Worm (Caenorhabditis elegans): Measurements from ENCODE around the gene tcer-1.
"Not testable (repeated sequence)": the region's sequence is repeated elsewhere in the genome, so short reads cannot be mapped to it uniquely, and the experiment has no call there.

The tcer-1 gene

DNA sequence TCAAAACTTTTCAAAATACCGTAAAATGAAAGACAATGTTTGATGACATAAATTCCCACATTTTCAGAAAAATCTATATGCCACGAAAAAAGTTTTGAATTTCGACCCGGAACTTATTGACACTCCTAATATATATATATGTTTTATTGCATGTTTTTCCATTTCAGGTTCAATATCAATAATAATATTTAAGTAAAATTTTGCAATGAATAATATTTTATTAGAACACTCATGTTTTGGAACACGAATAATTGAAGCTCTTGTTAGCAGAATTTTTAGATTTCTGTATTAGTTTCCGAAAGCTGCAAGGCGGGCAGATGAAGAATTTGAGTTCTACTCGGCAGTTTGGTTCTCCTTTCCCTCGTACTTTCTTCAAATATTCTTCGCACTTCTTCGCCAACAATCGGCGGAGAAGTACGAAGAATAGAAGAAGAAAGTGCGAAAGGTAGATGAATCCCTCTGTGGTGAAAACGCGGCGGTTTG is 43.5 kb upstream of the tcer-1 start, which contains the start of gene T02G5.3:
Gene T02G5.3 (plus strand): TSS at position 51 of the 483 bp plus-strand sequence.
- TF ChIP-seq mml-1 (tag; optimal IDR thresholded peaks at IDR 0.05) = no peak
- TF ChIP-seq ceh-9 (tag; optimal IDR thresholded peaks at IDR 0.05) = no peak
- no peak for TF ChIP-seq ztf-11 (tag; optimal IDR thresholded peaks at IDR 0.05)
- TF ChIP-seq tbx-2 (tag; optimal IDR thresholded peaks at IDR 0.05) = no peak
- no peak for TF ChIP-seq unc-39 (tag; optimal IDR thresholded peaks at IDR 0.05)
- no peak for TF ChIP-seq egl-5 (tag; optimal IDR thresholded peaks at IDR 0.05)
- TF ChIP-seq daf-12 (tag; optimal IDR thresholded peaks at IDR 0.05) = no peak
- TF ChIP-seq ztf-4 (tag; optimal IDR thresholded peaks at IDR 0.05) = no peak
- TF ChIP-seq nhr-43 (tag; optimal IDR thresholded peaks at IDR 0.05; ENCODE audit: poor library complexity, severe bottlenecking) = no peak
- no peak for TF ChIP-seq nhr-28 (tag; optimal IDR thresholded peaks at IDR 0.05)
- no peak for TF ChIP-seq pqm-1 (tag; optimal IDR thresholded peaks at IDR 0.05)
- no peak for TF ChIP-seq nhr-11 (tag; optimal IDR thresholded peaks at IDR 0.05)
- no peak for TF ChIP-seq mdl-1 (tag; optimal IDR thresholded peaks at IDR 0.05)
- TF ChIP-seq nfya-1 (tag; optimal IDR thresholded peaks at IDR 0.05; ENCODE audit: insufficient read depth) = no peak
- TF ChIP-seq ceh-16 (tag; optimal IDR thresholded peaks at IDR 0.05) = no peak
- TF ChIP-seq nhr-23 (tag; optimal IDR thresholded peaks at IDR 0.05) = no peak
- TF ChIP-seq lin-39 (tag; optimal IDR thresholded peaks at IDR 0.05) = no peak
- no peak for TF ChIP-seq ceh-28 (tag; optimal IDR thresholded peaks at IDR 0.05)
- TF ChIP-seq lsy-12 (tag; optimal IDR thresholded peaks at IDR 0.05) = no peak
- no peak for TF ChIP-seq nhr-76 (tag; optimal IDR thresholded peaks at IDR 0.05)

- TF ChIP-seq unc-39 (tag; optimal IDR thresholded peaks at IDR 0.05) (no peak), ceh-28 (tag; optimal IDR thresholded peaks at IDR 0.05) (no peak), ceh-9 (tag; optimal IDR thresholded peaks at IDR 0.05) (no peak), fkh-10 (GFP tag; optimal IDR thresholded peaks at IDR 0.05) (no peak), hmg-11 (tag; optimal IDR thresholded peaks at IDR 0.05) (no peak), nhr-43 (tag; optimal IDR thresholded peaks at IDR 0.05; ENCODE audit: poor library complexity, severe bottlenecking) (no peak), ztf-4 (tag; optimal IDR thresholded peaks at IDR 0.05) (no peak), elt-2 (tag; optimal IDR thresholded peaks at IDR 0.05) (no peak), nhr-23 (tag; optimal IDR thresholded peaks at IDR 0.05) (no peak), nhr-11 (tag; optimal IDR thresholded peaks at IDR 0.05) (no peak), nhr-237 (tag; optimal IDR thresholded peaks at IDR 0.05) (no peak), elt-1 (tag; optimal IDR thresholded peaks at IDR 0.05) (no peak), ceh-82 (tag; optimal IDR thresholded peaks at IDR 0.05) (no peak), lsy-12 (tag; optimal IDR thresholded peaks at IDR 0.05) (no peak), daf-12 (tag; optimal IDR thresholded peaks at IDR 0.05) (no peak), nhr-76 (tag; optimal IDR thresholded peaks at IDR 0.05) (no peak), ztf-11 (tag; optimal IDR thresholded peaks at IDR 0.05) (no peak), R02D3.7 (tag; optimal IDR thresholded peaks at IDR 0.05) (no peak)
Measured at ce11 chrII:7090852-7091251, 41.0 kb upstream of the tcer-1 start.

DNA sequence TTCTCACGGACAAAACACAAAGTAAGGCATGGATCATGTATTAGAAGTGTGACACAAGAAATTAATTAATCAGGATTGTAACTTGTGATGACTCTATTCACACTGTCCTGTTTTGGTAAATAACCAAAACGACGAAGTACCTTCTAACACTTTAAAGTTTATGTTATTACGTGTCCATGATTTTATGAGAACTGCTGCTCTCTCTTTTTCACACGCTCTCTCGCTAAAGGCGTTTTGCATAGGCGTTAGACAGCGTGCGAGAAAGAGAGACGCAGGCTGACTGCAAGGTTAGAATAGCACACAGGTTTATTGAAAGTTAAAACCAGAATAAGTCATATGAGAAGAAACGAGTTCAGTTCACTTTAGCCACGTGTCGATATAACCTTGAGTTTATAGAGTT is 40.2 kb upstream of the tcer-1 start:
- TF ChIP-seq nhr-25 (tag; optimal IDR thresholded peaks at IDR 0.05) (peak; percentile 71), daf-12 (tag; optimal IDR thresholded peaks at IDR 0.05) (no peak), jun-1 (tag; optimal IDR thresholded peaks at IDR 0.05) (no peak), egl-5 (tag; optimal IDR thresholded peaks at IDR 0.05) (peak; percentile 31), aly-2 (tag; optimal IDR thresholded peaks at IDR 0.05) (no peak)

DNA sequence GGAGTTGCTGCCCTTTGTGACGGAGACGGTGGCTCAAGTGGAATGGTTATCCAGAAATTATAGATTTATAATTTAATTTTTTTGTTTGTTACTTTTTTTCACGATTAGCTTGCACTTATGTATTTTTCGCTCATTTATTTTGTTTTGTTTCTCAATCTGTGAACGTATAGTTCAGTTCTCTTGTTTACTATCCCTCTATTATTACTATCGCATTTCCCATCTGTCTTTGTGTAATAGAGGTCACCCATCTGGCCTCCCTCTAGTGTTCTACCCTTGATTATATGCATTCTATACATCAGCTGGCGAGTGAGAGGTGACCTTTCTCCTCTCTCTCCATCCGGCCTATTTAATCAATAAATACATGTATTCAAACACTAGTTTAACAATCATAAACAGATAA is 34.1 kb upstream of the tcer-1 start, which contains the start of the genes T02G5.14 and T02G5.15:
Gene T02G5.14 (plus strand): TSS at position 301 of the 400 bp plus-strand sequence.
Gene T02G5.15 (plus strand): TSS at position 301 of the 400 bp plus-strand sequence.
- TF ChIP-seq ceh-28, nhr-67, skn-1 (tag; optimal IDR thresholded peaks at IDR 0.05): not testable (repeated sequence)

DNA sequence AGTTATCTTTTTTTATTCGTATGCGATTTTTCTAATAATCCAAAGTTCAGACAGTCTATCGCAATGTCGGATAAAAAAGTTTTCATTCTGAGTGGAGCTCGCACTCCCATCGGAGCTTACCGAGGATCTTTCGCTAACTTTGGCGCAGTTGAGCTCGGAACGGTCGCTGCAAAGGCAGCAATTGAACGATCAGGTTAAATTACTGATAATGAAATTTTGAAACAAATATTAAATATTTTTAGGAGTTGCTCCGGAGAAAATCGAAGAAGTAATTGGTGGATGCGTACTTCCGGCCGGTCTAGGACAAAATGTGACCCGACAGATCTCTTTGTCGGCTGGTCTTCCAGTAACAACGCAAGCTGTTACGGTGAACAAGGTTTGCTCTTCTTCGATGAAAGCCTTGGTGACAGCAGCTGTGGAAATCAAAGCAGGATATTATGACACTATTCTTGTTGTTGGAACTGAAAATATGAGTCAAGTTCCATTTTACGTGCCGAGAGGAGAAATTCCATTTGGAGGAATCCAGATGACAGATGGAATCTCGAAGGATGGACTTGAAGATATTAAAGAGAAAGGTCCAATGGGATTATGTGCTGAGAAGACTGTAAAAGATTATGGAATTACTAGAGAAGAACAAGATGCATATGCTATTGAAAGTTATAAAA is 25.8 kb upstream of the tcer-1 start, which contains the start of gene T02G5.7:
Gene T02G5.7 (plus strand): TSS at position 51 of the 665 bp plus-strand sequence.
- TF ChIP-seq lin-39 (tag; optimal IDR thresholded peaks at IDR 0.05) = no peak
- TF ChIP-seq ama-1 (optimal IDR thresholded peaks at IDR 0.05) = peak; percentile 17

Measured in whole organism, L3 larva.